Fruit fly (Drosophila melanogaster): ENCODE measurements around the gene CG9135.

CG9135 gene

dm6 chr2L:6070656-6071231 lies 20.1 kb downstream of the CG9135 start, which contains the start of the genes CG9154 and Kr-h2 (continued):
- no peak for TF ChIP-seq CG16815 (GFP tag; optimal IDR thresholded peaks at IDR 0.05)
- TF ChIP-seq crc (GFP tag; optimal IDR thresholded peaks at IDR 0.05): no peak
- TF ChIP-seq E2f2 (GFP tag; IDR thresholded peaks at IDR 0.05): peak; percentile 87
- peak; percentile 33 for TF ChIP-seq CG15269 (tag; optimal IDR thresholded peaks at IDR 0.05)
- TF ChIP-seq CG17361 (GFP tag; IDR thresholded peaks at IDR 0.05): peak; percentile 54
- no peak for TF ChIP-seq dimm (GFP tag; IDR thresholded peaks at IDR 0.05)
- no peak for TF ChIP-seq ara (GFP tag; IDR thresholded peaks at IDR 0.05)
- TF ChIP-seq CG2889 (GFP tag; IDR thresholded peaks at IDR 0.05): no peak
- peak; percentile 37; the same call in 1 of the 2 replicates for TF ChIP-seq MBD-R2 (GFP tag; IDR thresholded peaks at IDR 0.05)
- TF ChIP-seq CoRest (tag; optimal IDR thresholded peaks at IDR 0.05): peak; percentile 69
- no peak for TF ChIP-seq Dfd (GFP tag; optimal IDR thresholded peaks at IDR 0.05)
- no peak for TF ChIP-seq hth (optimal IDR thresholded peaks at IDR 0.05)
- no peak for TF ChIP-seq CG10565 (GFP tag; optimal IDR thresholded peaks at IDR 0.05)
- peak; percentile 12 for TF ChIP-seq HmgZ (tag; optimal IDR thresholded peaks at IDR 0.05)
- no peak for TF ChIP-seq Lpt (GFP tag; optimal IDR thresholded peaks at IDR 0.05)
- TF ChIP-seq CG7372 (GFP tag; IDR thresholded peaks at IDR 0.05): no peak
- TF ChIP-seq CG12155 (GFP tag; optimal IDR thresholded peaks at IDR 0.05): peak; percentile 23
- peak; percentile 75 for TF ChIP-seq amos (GFP tag; IDR thresholded peaks at IDR 0.05; ENCODE audit: partially characterized antibody)
- no peak for TF ChIP-seq yki (optimal IDR thresholded peaks at IDR 0.05)
- peak; percentile 7 for TF ChIP-seq Dip3 (GFP tag; optimal IDR thresholded peaks at IDR 0.05)
- TF ChIP-seq hb (GFP tag; IDR thresholded peaks at IDR 0.05; ENCODE audit: partially characterized antibody): peak; percentile 59; the same call in 1 of the 3 replicates
- TF ChIP-seq CG7357 (GFP tag; IDR thresholded peaks at IDR 0.05): no peak
- no peak for TF ChIP-seq CG17359 (tag; optimal IDR thresholded peaks at IDR 0.05)
- no peak for TF ChIP-seq crol (GFP tag; IDR thresholded peaks at IDR 0.05)
- no peak for TF ChIP-seq ab (GFP tag; optimal IDR thresholded peaks at IDR 0.05)
- TF ChIP-seq CG12071 (GFP tag; optimal IDR thresholded peaks at IDR 0.05): no peak
- peak; percentile 28 for TF ChIP-seq exex (tag; optimal IDR thresholded peaks at IDR 0.05)
- no peak for TF ChIP-seq cas (GFP tag; IDR thresholded peaks at IDR 0.05)
- no peak for TF ChIP-seq CG10462 (GFP tag; optimal IDR thresholded peaks at IDR 0.05)
- no peak for TF ChIP-seq CG10959 (GFP tag; IDR thresholded peaks at IDR 0.05)
- no peak for TF ChIP-seq Oli (tag; optimal IDR thresholded peaks at IDR 0.05)
- TF ChIP-seq CG6689 (GFP tag; IDR thresholded peaks at IDR 0.05): no peak
- no peak for TF ChIP-seq ken (GFP tag; IDR thresholded peaks at IDR 0.05)
- peak; percentile 81 for TF ChIP-seq Xbp1 (GFP tag; optimal IDR thresholded peaks at IDR 0.05)
- no peak for TF ChIP-seq CG16863 (GFP tag; optimal IDR thresholded peaks at IDR 0.05)
- peak; percentile 94 for TF ChIP-seq Ets65A (GFP tag)
- TF ChIP-seq CG18619 (GFP tag; optimal IDR thresholded peaks at IDR 0.05): no peak
- TF ChIP-seq row (GFP tag; IDR thresholded peaks at IDR 0.05): peak; percentile 71
- no peak for TF ChIP-seq gro (GFP tag; optimal IDR thresholded peaks at IDR 0.05)
- TF ChIP-seq grn (GFP tag; optimal IDR thresholded peaks at IDR 0.05): no peak
- TF ChIP-seq CG13624 (GFP tag; optimal IDR thresholded peaks at IDR 0.05): peak; percentile 19
- TF ChIP-seq fd64A (GFP tag; optimal IDR thresholded peaks at IDR 0.05): no peak
- no peak for TF ChIP-seq ftz-f1 (GFP tag; optimal IDR thresholded peaks at IDR 0.05)
- no peak for TF ChIP-seq BtbVII (GFP tag; optimal IDR thresholded peaks at IDR 0.05)
- TF ChIP-seq gsb-n (tag; optimal IDR thresholded peaks at IDR 0.05): no peak
- TF ChIP-seq Xrp1 (GFP tag; IDR thresholded peaks at IDR 0.05): 0 out of 2 replicates have a peak, but pooled peaks have one; percentile 7
- TF ChIP-seq CG9817 (tag; optimal IDR thresholded peaks at IDR 0.05): peak; percentile 37
- TF ChIP-seq nmo (GFP tag; optimal IDR thresholded peaks at IDR 0.05): peak; percentile 61
- TF ChIP-seq CG13424 (tag; optimal IDR thresholded peaks at IDR 0.05): peak; percentile 35
- TF ChIP-seq Sox102F (GFP tag; optimal IDR thresholded peaks at IDR 0.05): no peak
- no peak for TF ChIP-seq Neu2 (GFP tag; optimal IDR thresholded peaks at IDR 0.05; ENCODE audit: borderline replicate concordance)
- no peak for TF ChIP-seq vfl (GFP tag; optimal IDR thresholded peaks at IDR 0.05)
